Worm (Caenorhabditis elegans) whole organism, L3 larva: Measurements from ENCODE around the gene T27D12.1.

Source experiments
- ZK546.5 ChIP-seq: sonication (generic microtip); optimal IDR thresholded peaks from 2 replicates; lab custom pipeline; 2017; ENCODE audit warnings: missing biosample characterization, missing genetic modification characterization
- ama-1 ChIP-seq: fragments of 150-350 bp; optimal IDR thresholded peaks from 2 replicates; lab custom pipeline; 2018
- hmg-11 ChIP-seq: sonication (generic microtip); optimal IDR thresholded peaks from 2 replicates; lab custom pipeline; 2016; ENCODE audit warnings: missing genetic modification characterization, missing compliant biosample characterization
- mdl-1 ChIP-seq: fragments of 150-350 bp; optimal IDR thresholded peaks from 2 replicates; lab custom pipeline; 2014; ENCODE audit warnings: missing biosample characterization, missing genetic modification characterization
- nfya-1 ChIP-seq: sonication (generic microtip); optimal IDR thresholded peaks from 2 replicates; lab custom pipeline; 2017; ENCODE audit warnings: missing genetic modification characterization, mild to moderate bottlenecking, missing compliant biosample characterization, antibody characterized with exemption, moderate library complexity; ENCODE audit not compliant: insufficient read depth
- nhr-237 ChIP-seq: fragments of 150-350 bp; optimal IDR thresholded peaks from 2 replicates; lab custom pipeline; 2014; ENCODE audit warnings: missing biosample characterization, missing genetic modification characterization
- nhr-25 ChIP-seq: sonication (generic microtip); optimal IDR thresholded peaks from 2 replicates; lab custom pipeline; 2017; ENCODE audit warnings: missing biosample characterization, missing genetic modification characterization
- nhr-76 ChIP-seq: fragments of 150-350 bp; sonication (generic microtip); optimal IDR thresholded peaks from 5 replicates; lab custom pipeline; 2014; ENCODE audit warnings: missing biosample characterization, missing genetic modification characterization

ce11 chrII:11849572-11849971 is 7.2 kb downstream of the T27D12.1 start:
- TF ChIP-seq hmg-11 (tag; lab: Kevin White, UChicago) = no peak
- no peak for TF ChIP-seq mdl-1 (tag; lab: Kevin White, UChicago)
- TF ChIP-seq nhr-237 (tag; lab: Kevin White, UChicago) = no peak
- no peak for TF ChIP-seq nfya-1
- TF ChIP-seq nhr-76 = peak; percentile 76
- TF ChIP-seq nhr-25 (tag; lab: Kevin White, UChicago) = no peak
- no peak for TF ChIP-seq ama-1 (lab: Kevin White, UChicago)
- no peak for TF ChIP-seq ZK546.5
